Worm (Caenorhabditis elegans): ENCODE measurements around the gene C14B9.2.

DNA sequence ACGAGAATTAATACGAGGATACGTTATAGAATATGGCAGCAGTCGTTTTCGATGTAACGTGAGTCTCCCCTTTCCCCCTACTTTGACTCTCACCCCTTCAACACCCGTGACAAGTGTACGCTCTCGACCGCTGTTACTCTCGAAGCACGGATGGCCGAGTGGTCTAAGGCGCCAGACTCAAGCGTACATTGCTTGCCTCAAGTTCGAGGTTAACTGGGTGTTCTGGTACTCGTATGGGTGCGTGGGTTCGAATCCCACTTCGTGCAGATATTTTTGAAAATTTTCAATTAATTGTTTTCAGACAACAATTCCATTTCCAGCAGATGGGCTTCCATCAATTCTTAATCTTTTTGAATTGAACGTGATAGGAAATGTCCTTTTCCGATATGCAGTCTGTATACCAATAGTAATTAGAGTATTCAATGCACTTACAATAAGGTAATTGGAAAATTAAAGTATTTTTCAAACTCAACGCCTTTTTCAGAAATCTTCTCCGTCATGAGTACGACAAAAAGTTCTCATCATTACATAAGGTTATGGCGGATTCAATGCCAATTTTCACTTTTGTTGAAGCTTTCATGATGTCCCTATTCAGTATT is 23.9 kb upstream of the C14B9.2 start:
- TF ChIP-seq nhr-76 (tag; optimal IDR thresholded peaks at IDR 0.05) (no peak), sptf-1 (tag; optimal IDR thresholded peaks at IDR 0.05) (peak; percentile 88), unc-62 (GFP tag; optimal IDR thresholded peaks at IDR 0.05) (no peak), unc-39 (tag; optimal IDR thresholded peaks at IDR 0.05) (no peak), mab-5 (tag; optimal IDR thresholded peaks at IDR 0.05) (no peak), mep-1 (tag; optimal IDR thresholded peaks at IDR 0.05) (peak; percentile 34), lsy-2 (tag; optimal IDR thresholded peaks at IDR 0.05) (no peak), flh-1 (GFP tag; optimal IDR thresholded peaks at IDR 0.05) (peak; percentile 66), lin-13 (tag; optimal IDR thresholded peaks at IDR 0.05) (peak; percentile 51), snpc-4 (tag; optimal IDR thresholded peaks at IDR 0.05) (no peak), ces-1 (GFP tag; optimal IDR thresholded peaks at IDR 0.05) (peak; percentile 39), ztf-11 (tag; optimal IDR thresholded peaks at IDR 0.05) (no peak), M03D4.4 (tag; optimal IDR thresholded peaks at IDR 0.05) (peak; percentile 89)

Measured in whole organism, mixed stage, embryonic.